Worm (Caenorhabditis elegans) whole organism, L1 larva: ENCODE data around the gene C55B6.4.
A peak's percentile ranks its signal among the peaks of the same experiment; 100 is the strongest.

Experiments
- F16B12.6 ChIP-seq: fragments of 150-350 bp; optimal IDR thresholded peaks from 2 replicates; lab custom pipeline; 2014; ENCODE audit warnings: missing biosample characterization, missing genetic modification characterization
- ama-1 ChIP-seq: fragments of 150-350 bp; optimal IDR thresholded peaks from 2 replicates; lab custom pipeline; 2014
- blmp-1 ChIP-seq: fragments of 150-350 bp; optimal IDR thresholded peaks from 2 replicates; lab custom pipeline; 2014; ENCODE audit warnings: missing biosample characterization, missing genetic modification characterization
- ceh-88 ChIP-seq: fragments of 200-800 bp; sonication (Bioruptor generic); IDR thresholded peaks from 2 replicates; pipeline ENCODE4 v1.3.6; 2022; ENCODE audit warnings: missing genetic modification characterization, missing compliant biosample characterization
- dpl-1 ChIP-seq, 3 experiments: fragments of 150-350 bp in 2 of 3; sonication (generic microtip) in 1 of 3; optimal IDR thresholded peaks; 2 replicates each; lab custom pipeline; 2014 to 2017; ENCODE audit warnings: missing biosample characterization in 3 of 3, missing genetic modification characterization in 3 of 3, missing genetic modification reagents in 3 of 3
- dsc-1 ChIP-seq: sonication (generic microtip); optimal IDR thresholded peaks from 2 replicates; lab custom pipeline; 2016; ENCODE audit warnings: mild to moderate bottlenecking, missing genetic modification characterization, missing compliant biosample characterization
- efl-1 ChIP-seq, 4 experiments: fragments of 150-350 bp; optimal IDR thresholded peaks in 3 of 4; peaks in 1 of 4; 1 replicate in 1 of 4; 2 replicates in 3 of 4; lab custom pipeline; 2014; ENCODE audit warnings: missing biosample characterization in 2 of 4, missing genetic modification characterization in 2 of 4, missing genetic modification reagents in 2 of 4
- elt-3 ChIP-seq, 6 experiments: fragments of 150-350 bp in 1 of 6; sonication (generic microtip); optimal IDR thresholded peaks; 2 replicates each; lab custom pipeline; 2017 to 2018; ENCODE audit warnings: missing biosample characterization in 6 of 6, missing genetic modification characterization in 6 of 6, inconsistent platforms in 1 of 6
- hlh-17 ChIP-seq: fragments of 200-800 bp; sonication (Bioruptor generic); optimal IDR thresholded peaks from 2 replicates; lab custom pipeline; 2018; ENCODE audit warnings: missing genetic modification characterization, mild to moderate bottlenecking, missing compliant biosample characterization, moderate library complexity, borderline replicate concordance
- hlh-4 ChIP-seq: sonication (generic microtip); optimal IDR thresholded peaks from 2 replicates; lab custom pipeline; 2016; ENCODE audit warnings: mild to moderate bottlenecking, missing genetic modification characterization, missing compliant biosample characterization
- hpl-2 ChIP-seq: fragments of 150-350 bp; optimal IDR thresholded peaks from 2 replicates; lab custom pipeline; 2014; ENCODE audit warnings: missing biosample characterization, missing genetic modification reagents, missing genetic modification characterization
- irx-1 ChIP-seq: sonication (generic microtip); optimal IDR thresholded peaks from 2 replicates; lab custom pipeline; 2016; ENCODE audit warnings: missing genetic modification characterization, missing compliant biosample characterization
- lin-13 ChIP-seq: fragments of 150-350 bp; optimal IDR thresholded peaks from 2 replicates; lab custom pipeline; 2014; ENCODE audit warnings: missing biosample characterization, missing genetic modification reagents, missing genetic modification characterization
- lin-14 ChIP-seq: fragments of 200-800 bp; sonication (Bioruptor generic); optimal IDR thresholded peaks from 2 replicates; lab custom pipeline; 2018; ENCODE audit warnings: mild to moderate bottlenecking, missing genetic modification characterization, moderate library complexity, missing compliant biosample characterization
- lin-35 ChIP-seq, 2 experiments: fragments of 150-350 bp; optimal IDR thresholded peaks; 2 replicates each; lab custom pipeline; 2014; ENCODE audit warnings: missing biosample characterization in 2 of 2, missing genetic modification characterization in 2 of 2, missing genetic modification reagents in 2 of 2
- lsy-2 ChIP-seq, 2 experiments: fragments of 150-350 bp; optimal IDR thresholded peaks; 2 replicates each; lab custom pipeline; 2014; ENCODE audit warnings: missing biosample characterization in 2 of 2, missing genetic modification characterization in 2 of 2
- mdl-1 ChIP-seq, 2 experiments: fragments of 150-350 bp; optimal IDR thresholded peaks; 2 replicates each; lab custom pipeline; 2014 to 2017; ENCODE audit warnings: missing biosample characterization in 2 of 2, missing genetic modification characterization in 2 of 2, inconsistent platforms in 1 of 2
- nhr-11 ChIP-seq: fragments of 150-350 bp; optimal IDR thresholded peaks from 2 replicates; lab custom pipeline; 2014; ENCODE audit warnings: missing biosample characterization, missing genetic modification characterization
- nhr-19 ChIP-seq: fragments of 200-800 bp; sonication (Bioruptor generic); conservative IDR thresholded peaks from 2 replicates; pipeline ENCODE4 v1.3.6; 2022; ENCODE audit warnings: missing genetic modification characterization, missing compliant biosample characterization
- nhr-20 ChIP-seq: sonication (generic microtip); optimal IDR thresholded peaks from 2 replicates; lab custom pipeline; 2016; ENCODE audit warnings: mild to moderate bottlenecking, missing genetic modification characterization, missing compliant biosample characterization
- nhr-237 ChIP-seq: fragments of 150-350 bp; optimal IDR thresholded peaks from 2 replicates; lab custom pipeline; 2014; ENCODE audit warnings: missing biosample characterization, missing genetic modification characterization
- nhr-47 ChIP-seq: sonication (generic microtip); optimal IDR thresholded peaks from 2 replicates; lab custom pipeline; 2016; ENCODE audit warnings: mild to moderate bottlenecking, missing genetic modification characterization, moderate library complexity, missing compliant biosample characterization
- nhr-71 ChIP-seq: sonication (generic microtip); optimal IDR thresholded peaks from 2 replicates; lab custom pipeline; 2016; ENCODE audit warnings: mild to moderate bottlenecking, missing genetic modification characterization, moderate library complexity, missing compliant biosample characterization
- nhr-77 ChIP-seq: fragments of 150-350 bp; optimal IDR thresholded peaks from 2 replicates; lab custom pipeline; 2014; ENCODE audit warnings: missing biosample characterization, missing genetic modification characterization
- nhr-84 ChIP-seq: sonication (generic microtip); optimal IDR thresholded peaks from 2 replicates; lab custom pipeline; 2017; ENCODE audit warnings: missing biosample characterization, missing genetic modification characterization
- nhr-85 ChIP-seq: sonication (generic microtip); peaks from one replicate; lab custom pipeline; 2016; ENCODE audit warnings: missing genetic modification characterization, inconsistent platforms, missing compliant biosample characterization
- pag-3 ChIP-seq: sonication (generic microtip); optimal IDR thresholded peaks from 2 replicates; lab custom pipeline; 2017; ENCODE audit warnings: missing genetic modification characterization, mild to moderate bottlenecking, missing compliant biosample characterization, antibody characterized with exemption, borderline replicate concordance; ENCODE audit not compliant: insufficient read depth
- pqm-1 ChIP-seq: sonication (generic microtip); optimal IDR thresholded peaks from 3 replicates; lab custom pipeline; 2017; ENCODE audit warnings: missing biosample characterization, missing genetic modification characterization
- rnt-1 ChIP-seq: sonication (generic microtip); optimal IDR thresholded peaks from 2 replicates; lab custom pipeline; 2016; ENCODE audit warnings: mild to moderate bottlenecking, missing genetic modification characterization, moderate library complexity, missing compliant biosample characterization
- skn-1 ChIP-seq: fragments of 150-350 bp; optimal IDR thresholded peaks from 2 replicates; lab custom pipeline; 2014; ENCODE audit warnings: missing biosample characterization, missing genetic modification characterization
- snpc-4 ChIP-seq: fragments of 150-350 bp; optimal IDR thresholded peaks from 2 replicates; lab custom pipeline; 2014; ENCODE audit warnings: missing biosample characterization, missing genetic modification characterization
- snu-23 ChIP-seq: sonication (generic microtip); optimal IDR thresholded peaks from 2 replicates; lab custom pipeline; 2016; ENCODE audit warnings: missing genetic modification characterization, missing compliant biosample characterization
- sox-4 ChIP-seq: sonication (generic microtip); optimal IDR thresholded peaks from 2 replicates; lab custom pipeline; 2016; ENCODE audit warnings: missing genetic modification characterization, missing compliant biosample characterization
- sptf-1 ChIP-seq: fragments of 150-350 bp; optimal IDR thresholded peaks from 2 replicates; lab custom pipeline; 2014; ENCODE audit warnings: missing biosample characterization, missing genetic modification characterization
- sup-37 ChIP-seq: fragments of 200-800 bp; sonication (Bioruptor generic); optimal IDR thresholded peaks from 2 replicates; lab custom pipeline; 2018; ENCODE audit warnings: mild to moderate bottlenecking, missing genetic modification characterization, missing compliant biosample characterization
- swsn-7 ChIP-seq: sonication (generic microtip); optimal IDR thresholded peaks from 2 replicates; lab custom pipeline; 2016; ENCODE audit warnings: missing genetic modification characterization, missing compliant biosample characterization
- unc-130 ChIP-seq: fragments of 150-350 bp; optimal IDR thresholded peaks from 2 replicates; lab custom pipeline; 2017; ENCODE audit warnings: missing biosample characterization, missing genetic modification characterization, inconsistent platforms
- unc-30 ChIP-seq: sonication (generic microtip); optimal IDR thresholded peaks from 2 replicates; lab custom pipeline; 2017; ENCODE audit warnings: missing biosample characterization, missing genetic modification characterization
- unc-62 ChIP-seq: fragments of 150-350 bp; optimal IDR thresholded peaks from 2 replicates; lab custom pipeline; 2014; ENCODE audit warnings: missing biosample characterization, missing genetic modification reagents, missing genetic modification characterization
- vab-15 ChIP-seq: sonication (generic microtip); optimal IDR thresholded peaks from 2 replicates; lab custom pipeline; 2017; ENCODE audit warnings: missing genotype, mild to moderate bottlenecking, missing genetic modification characterization, missing compliant biosample characterization
- zag-1 ChIP-seq: fragments of 150-350 bp; optimal IDR thresholded peaks from 2 replicates; lab custom pipeline; 2014; ENCODE audit warnings: missing biosample characterization, missing genetic modification characterization
- ztf-4 ChIP-seq: fragments of 150-350 bp; optimal IDR thresholded peaks from 2 replicates; lab custom pipeline; 2014; ENCODE audit warnings: missing biosample characterization, missing genetic modification characterization

The C55B6.4 gene

DNA sequence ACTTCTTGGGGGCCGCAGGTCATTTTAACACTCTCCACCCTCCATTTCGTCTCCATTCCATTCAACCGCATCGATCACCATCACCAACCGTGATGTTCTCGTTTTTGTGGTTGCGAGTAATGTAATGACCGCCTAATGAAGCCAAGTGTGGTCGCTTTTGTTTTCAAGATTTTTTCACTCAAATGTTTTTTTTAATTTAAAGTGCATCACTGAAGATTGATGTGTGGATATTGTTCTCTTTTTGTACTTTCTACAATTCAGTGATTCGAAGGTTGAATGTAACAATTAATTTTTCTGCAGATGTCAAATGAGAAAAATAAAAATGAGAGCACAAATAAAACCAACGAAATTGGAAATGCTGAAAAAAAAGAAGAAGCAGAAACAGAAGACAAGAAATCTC lies 28.8 kb downstream of the C55B6.4 start, which contains the start of gene pgp-10:
pgp-10 (plus strand) TSS at position 301 of the 400 bp plus-strand sequence.
- peak; percentile 35 for TF ChIP-seq nhr-85
- no peak for TF ChIP-seq pag-3 (tag; lab: Kevin White, UChicago)

DNA sequence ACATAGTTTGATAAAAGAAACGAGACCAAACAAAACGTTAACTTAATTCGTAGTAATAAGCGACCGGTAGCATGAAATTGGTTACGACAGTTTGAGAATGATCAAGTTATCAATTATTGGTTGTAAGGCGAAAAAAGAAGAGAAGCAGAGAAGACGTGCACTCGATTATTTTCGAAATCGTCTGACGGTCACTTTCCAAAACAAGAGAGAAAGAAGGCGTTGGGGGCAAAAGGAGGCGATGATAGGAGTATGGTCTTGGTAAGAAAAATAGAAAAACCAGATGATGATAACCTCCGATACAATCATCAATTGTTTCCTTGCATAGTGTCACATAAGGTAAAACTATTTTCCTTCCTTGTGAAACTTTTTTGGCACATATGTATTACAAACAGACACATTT lies 30.0 kb downstream of the C55B6.4 start:
- TF ChIP-seq nhr-20 (tag; lab: Kevin White, UChicago) (peak; percentile 40), lin-35 (GFP tag; optimal IDR thresholded peaks at IDR 0.05; lab: Kevin White, UChicago) (peak in 1 of 2 experiments; percentile 31), nhr-77 (no peak), snu-23 (GFP tag; lab: Kevin White, UChicago) (peak; percentile 24), unc-130 (peak; percentile 44), skn-1 (tag; lab: Kevin White, UChicago) (no peak), hpl-2 (no peak), nhr-85 (peak; percentile 70), nhr-47 (tag; lab: Kevin White, UChicago) (no peak), lin-14 (GFP tag; lab: Kevin White, UChicago) (peak; percentile 45), elt-3 (tag; optimal IDR thresholded peaks at IDR 0.05; lab: Kevin White, UChicago) (peak in 1 of 6 experiments; percentile 25), blmp-1 (tag; lab: Kevin White, UChicago) (peak; percentile 64), nhr-19 (GFP tag; lab: Robert Waterston, UW) (no peak), swsn-7 (tag; lab: Kevin White, UChicago) (no peak), snpc-4 (no peak), F16B12.6 (no peak)

DNA sequence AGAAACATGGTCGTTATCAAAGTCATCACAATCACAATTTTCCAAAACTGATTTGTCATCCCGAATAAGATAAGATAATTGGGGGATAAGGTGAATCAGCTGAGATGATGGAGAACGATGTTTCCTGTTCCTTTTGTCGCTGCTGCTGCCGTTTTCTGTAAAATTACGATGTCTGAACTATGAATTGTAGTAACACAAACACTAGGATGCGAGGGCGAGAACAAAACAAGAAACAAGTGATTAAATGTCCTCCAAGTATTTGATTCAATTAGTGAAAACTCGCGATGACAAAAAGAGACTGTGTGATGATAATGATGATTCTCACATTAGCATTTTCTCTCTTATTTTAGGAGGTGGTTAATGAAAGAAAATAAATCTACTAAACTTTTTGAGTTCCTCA lies 31.6 kb downstream of the C55B6.4 start, which contains the start of gene C54D1.7:
C54D1.7 (minus strand) TSS at position 157 of the 400 bp plus-strand sequence.
- TF ChIP-seq hlh-17 (GFP tag; lab: Kevin White, UChicago) (no peak), nhr-11 (tag; lab: Kevin White, UChicago) (no peak), zag-1 (tag; lab: Kevin White, UChicago) (no peak), lin-13 (GFP tag; lab: Kevin White, UChicago) (no peak), pag-3 (tag; lab: Kevin White, UChicago) (no peak), elt-3 (tag; optimal IDR thresholded peaks at IDR 0.05; lab: Kevin White, UChicago) (peak in 1 of 6 experiments; percentile 46), nhr-237 (tag; lab: Kevin White, UChicago) (no peak), ztf-4 (tag; lab: Kevin White, UChicago) (no peak), ceh-88 (GFP tag; lab: Robert Waterston, UW) (no peak), blmp-1 (tag; lab: Kevin White, UChicago) (peak; percentile 29), nhr-85 (peak; percentile 72)

DNA sequence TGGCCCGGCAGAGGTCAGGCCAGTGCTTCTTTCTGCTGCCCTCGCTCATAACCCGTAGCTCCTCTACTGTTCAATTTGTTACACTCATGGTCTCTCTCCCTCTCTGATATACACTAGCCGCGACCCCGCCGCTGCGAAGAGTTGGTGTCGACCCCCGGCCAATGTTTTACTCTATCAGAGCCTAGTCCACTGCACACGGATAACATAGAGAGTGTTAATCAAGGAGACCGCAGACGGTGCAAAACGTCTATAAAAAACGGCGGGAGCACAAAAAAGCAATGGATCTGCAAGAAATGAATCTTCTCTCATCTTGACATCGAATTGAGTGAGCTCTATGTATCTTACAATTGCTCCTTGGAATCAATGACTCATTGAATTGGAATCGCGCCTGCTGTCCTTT lies 34.0 kb downstream of the C55B6.4 start:
- no peak for TF ChIP-seq ama-1 (lab: Kevin White, UChicago)
- TF ChIP-seq unc-62 (GFP tag; lab: Kevin White, UChicago), result no peak
- no peak for TF ChIP-seq mdl-1 (tag; optimal IDR thresholded peaks at IDR 0.05; lab: Kevin White, UChicago)
- peak; percentile 2 for TF ChIP-seq swsn-7 (tag; lab: Kevin White, UChicago)
- peak; percentile 44 for TF ChIP-seq unc-130
- no peak for TF ChIP-seq ceh-88 (GFP tag; lab: Robert Waterston, UW)
- TF ChIP-seq snu-23 (GFP tag; lab: Kevin White, UChicago), result peak; percentile 33
- no peak for TF ChIP-seq sup-37 (GFP tag; lab: Kevin White, UChicago)
- no peak for TF ChIP-seq nhr-11 (tag; lab: Kevin White, UChicago)
- no peak for TF ChIP-seq vab-15 (tag; lab: Kevin White, UChicago)
- TF ChIP-seq sox-4 (tag; lab: Kevin White, UChicago), result no peak
- no peak for TF ChIP-seq pqm-1
- TF ChIP-seq irx-1 (tag; lab: Kevin White, UChicago), result no peak
- TF ChIP-seq efl-1 (optimal IDR thresholded peaks at IDR 0.05; lab: Kevin White, UChicago), result peak in 1 of 2 experiments; percentile 17
- TF ChIP-seq efl-1 (GFP tag; optimal IDR thresholded peaks at IDR 0.05 in 1 of 2; lab: Kevin White, UChicago), result peak in 1 of 2 experiments; percentile 90
- peak; percentile 68 for TF ChIP-seq nhr-71 (tag; lab: Kevin White, UChicago)
- peak; percentile 66 for TF ChIP-seq dsc-1 (tag; lab: Kevin White, UChicago)
- peak; percentile 67 for TF ChIP-seq lin-14 (GFP tag; lab: Kevin White, UChicago)
- no peak for TF ChIP-seq unc-30 (tag; lab: Kevin White, UChicago)
- TF ChIP-seq lsy-2 (tag; optimal IDR thresholded peaks at IDR 0.05; lab: Kevin White, UChicago), result no peak
- TF ChIP-seq blmp-1 (tag; lab: Kevin White, UChicago), result no peak
- peak; percentile 65 for TF ChIP-seq rnt-1 (tag; lab: Kevin White, UChicago)
- no peak for TF ChIP-seq hlh-4 (tag; lab: Kevin White, UChicago)
- TF ChIP-seq dpl-1 (GFP tag; optimal IDR thresholded peaks at IDR 0.05; lab: Kevin White, UChicago), result peak in 2 of 3 experiments; percentile 2 to 22
- no peak for TF ChIP-seq nhr-84 (tag; lab: Kevin White, UChicago)
- no peak for TF ChIP-seq sptf-1
